Worm (Caenorhabditis elegans): Measurements from ENCODE around the gene T05H4.4.
A peak's percentile ranks its signal among the peaks of the same experiment; 100 is the strongest.

The T05H4.4 gene

ce11 chrV:6430526-6431371 lies 8.0 kb upstream of the T05H4.4 start:
- TF ChIP-seq lin-35 (GFP tag; optimal IDR thresholded peaks at IDR 0.05) (no peak), F33H1.4 (GFP tag; IDR thresholded peaks at IDR 0.05) (0 out of 2 replicates have a peak, but pooled peaks have one; percentile 9), ekl-4 (GFP tag; IDR thresholded peaks at IDR 0.05) (no peak), attf-5 (GFP tag; optimal IDR thresholded peaks at IDR 0.05) (no peak), nfyb-1 (GFP tag; IDR thresholded peaks at IDR 0.05) (peak; percentile 52; the same call in 1 of the 2 replicates), nhr-80 (tag; optimal IDR thresholded peaks at IDR 0.05) (peak; percentile 71), die-1 (tag; optimal IDR thresholded peaks at IDR 0.05) (no peak), sdz-38 (tag; optimal IDR thresholded peaks at IDR 0.05) (no peak), tlf-1 (GFP tag; optimal IDR thresholded peaks at IDR 0.05) (no peak), atf-7 (tag; optimal IDR thresholded peaks at IDR 0.05) (no peak), ets-4 (GFP tag; optimal IDR thresholded peaks at IDR 0.05) (no peak), pha-4 (tag; optimal IDR thresholded peaks at IDR 0.05) (no peak), ama-1 (optimal IDR thresholded peaks at IDR 0.05) (no peak), ama-1 (GFP tag; optimal IDR thresholded peaks at IDR 0.05) (peak in 1 of 2 experiments; percentile 8), snpc-3.4 (tag; optimal IDR thresholded peaks at IDR 0.05) (no peak), cebp-1 (GFP tag; IDR thresholded peaks at IDR 0.05) (no peak), cebp-1 (tag; optimal IDR thresholded peaks at IDR 0.05) (peak; percentile 48), C06A6.2 (GFP tag; conservative IDR thresholded peaks at IDR 0.05) (no peak), ztf-6 (GFP tag; IDR thresholded peaks at IDR 0.05) (no peak), Y56A3A.18 (GFP tag; IDR thresholded peaks at IDR 0.05) (no peak), zim-3 (tag; optimal IDR thresholded peaks at IDR 0.05) (no peak), efl-1 (GFP tag; optimal IDR thresholded peaks at IDR 0.05) (no peak), B0336.3 (GFP tag; IDR thresholded peaks at IDR 0.05) (no peak), snpc-4 (GFP tag; optimal IDR thresholded peaks at IDR 0.05) (no peak), snpc-4 (tag; optimal IDR thresholded peaks at IDR 0.05) (peak in 1 of 4 experiments; percentile 1)

ce11 chrV:6433446-6434178 lies 5.1 kb upstream of the T05H4.4 start, which contains the start of the genes gad-1 and erfa-1:
Gene gad-1 (minus strand): TSS chrV:6433496.
Gene erfa-1 (plus strand): TSS chrV:6434128.
- TF ChIP-seq aptf-2 (GFP tag; conservative IDR thresholded peaks at IDR 0.05) = no peak
- peak; percentile 61 for TF ChIP-seq ceh-27 (GFP tag; optimal IDR thresholded peaks at IDR 0.05)
- TF ChIP-seq mel-28 (tag; optimal IDR thresholded peaks at IDR 0.05; ENCODE audit: borderline replicate concordance) = no peak
- TF ChIP-seq nhr-179 (tag; optimal IDR thresholded peaks at IDR 0.05) = no peak
- no peak for TF ChIP-seq hlh-26 (GFP tag; conservative IDR thresholded peaks at IDR 0.05)
- no peak for TF ChIP-seq zfh-2 (GFP tag; conservative IDR thresholded peaks at IDR 0.05)
- peak; percentile 69 for TF ChIP-seq madf-6 (GFP tag; IDR thresholded peaks at IDR 0.05)
- TF ChIP-seq madf-8 (GFP tag; conservative IDR thresholded peaks at IDR 0.05) = peak; percentile 53
- TF ChIP-seq lin-54 (GFP tag; optimal IDR thresholded peaks at IDR 0.05) = peak; percentile 63
- no peak for TF ChIP-seq dpff-1 (tag; optimal IDR thresholded peaks at IDR 0.05)
- peak; percentile 69 for TF ChIP-seq dox-1 (GFP tag; IDR thresholded peaks at IDR 0.05)
- TF ChIP-seq F37B4.10 (GFP tag; IDR thresholded peaks at IDR 0.05) = no peak
- peak; percentile 50 for TF ChIP-seq ZK185.1 (tag; optimal IDR thresholded peaks at IDR 0.05; ENCODE audit: poor library complexity, severe bottlenecking)
- peak; percentile 78 for TF ChIP-seq F33H1.4 (GFP tag; IDR thresholded peaks at IDR 0.05)
- TF ChIP-seq lsl-1 (GFP tag; optimal IDR thresholded peaks at IDR 0.05) = peak; percentile 77
- peak; percentile 37; the same call in 1 of the 2 replicates for TF ChIP-seq D2030.7 (GFP tag; IDR thresholded peaks at IDR 0.05)
- TF ChIP-seq ztf-25 (GFP tag; IDR thresholded peaks at IDR 0.05) = 0 out of 2 replicates have a peak, but pooled peaks have one; percentile 47
- TF ChIP-seq cebp-1 (GFP tag; IDR thresholded peaks at IDR 0.05) = no peak
- TF ChIP-seq cebp-1 (tag; optimal IDR thresholded peaks at IDR 0.05) = peak; percentile 26
- no peak for TF ChIP-seq ztf-22 (GFP tag; optimal IDR thresholded peaks at IDR 0.05)
- no peak for TF ChIP-seq snpc-4 (GFP tag; optimal IDR thresholded peaks at IDR 0.05)
- TF ChIP-seq snpc-4 (tag; optimal IDR thresholded peaks at IDR 0.05) = peak in 1 of 4 experiments; percentile 28
- peak; percentile 67 for TF ChIP-seq efl-1 (GFP tag; optimal IDR thresholded peaks at IDR 0.05)
- no peak for TF ChIP-seq ceh-58 (GFP tag; IDR thresholded peaks at IDR 0.05)
- no peak for TF ChIP-seq bed-1 (GFP tag; IDR thresholded peaks at IDR 0.05)
- TF ChIP-seq rcor-1 (GFP tag; IDR thresholded peaks at IDR 0.05) = peak; percentile 68
- TF ChIP-seq mcd-1 (GFP tag; IDR thresholded peaks at IDR 0.05) = peak; percentile 78

Data from whole organism, young adult.